Worm (Caenorhabditis elegans): ENCODE results near the gene Y48B6A.10.
A peak's percentile ranks its signal among the peaks of the same experiment; 100 is the strongest.

DNA sequence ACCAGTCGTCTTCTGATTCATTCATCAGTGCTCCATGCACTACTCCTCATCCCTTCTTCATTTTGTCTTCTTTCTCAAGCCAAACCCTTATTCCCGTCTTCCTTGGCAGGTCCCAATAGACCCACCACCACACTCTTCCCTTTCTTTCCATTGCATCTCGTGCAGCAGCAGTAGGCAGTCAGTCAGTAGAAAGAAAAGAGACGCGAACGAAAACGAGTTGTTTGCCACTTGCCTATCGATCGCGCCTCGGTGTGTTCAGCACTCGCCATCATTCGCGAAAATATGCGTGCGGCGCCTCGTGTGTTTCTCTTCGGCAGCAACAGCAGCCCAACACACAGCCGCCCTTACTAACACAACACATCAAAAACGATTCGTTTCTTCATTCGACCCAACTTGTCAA, 35.3 kb downstream of the Y48B6A.10 start:
- TF ChIP-seq fos-1 (tag; optimal IDR thresholded peaks at IDR 0.05), result no peak
- TF ChIP-seq sox-4 (tag; optimal IDR thresholded peaks at IDR 0.05), result no peak
- TF ChIP-seq nhr-85 (tag), result no peak
- TF ChIP-seq egl-13 (tag; optimal IDR thresholded peaks at IDR 0.05), result peak; percentile 4
- no peak for TF ChIP-seq tlp-1 (tag; optimal IDR thresholded peaks at IDR 0.05)
